Worm (Caenorhabditis elegans): ENCODE measurements around the gene R12B2.2.

R12B2.2 gene

ce11 chrIII:5846412-5846811, 39.6 kb downstream of the R12B2.2 start:
- TF ChIP-seq aha-1 (tag) (peak; percentile 7), daf-8 (GFP tag; IDR thresholded peaks at IDR 0.05) (no peak), set-16 (GFP tag; IDR thresholded peaks at IDR 0.05) (peak; percentile 10; the same call in 1 of the 2 replicates), Y48G9A.11 (GFP tag; IDR thresholded peaks at IDR 0.05) (no peak), spr-1 (tag; optimal IDR thresholded peaks at IDR 0.05) (no peak), hlh-30 (tag; optimal IDR thresholded peaks at IDR 0.05; ENCODE audit: insufficient read depth) (peak; percentile 4), dmd-6 (GFP tag; IDR thresholded peaks at IDR 0.05) (no peak), fkh-10 (GFP tag; optimal IDR thresholded peaks at IDR 0.05) (peak; percentile 63), nhr-11 (tag; optimal IDR thresholded peaks at IDR 0.05) (no peak), lsy-2 (tag; optimal IDR thresholded peaks at IDR 0.05) (peak in 1 of 2 experiments; percentile 21), mdl-1 (tag; optimal IDR thresholded peaks at IDR 0.05) (peak in 1 of 2 experiments; percentile 20)

ce11 chrIII:5853240-5853639, 46.4 kb downstream of the R12B2.2 start, which contains the start of gene ddx-23:
Gene ddx-23 (minus strand): TSS chrIII:5853269.
- no peak for TF ChIP-seq hlh-11 (tag; optimal IDR thresholded peaks at IDR 0.05)
- no peak for TF ChIP-seq nhr-42 (GFP tag; IDR thresholded peaks at IDR 0.05)
- no peak for TF ChIP-seq daf-12 (tag; optimal IDR thresholded peaks at IDR 0.05)
- TF ChIP-seq mdl-1 (tag; optimal IDR thresholded peaks at IDR 0.05), result no peak
- no peak for TF ChIP-seq ces-1 (GFP tag; optimal IDR thresholded peaks at IDR 0.05)
- no peak for TF ChIP-seq nhr-77 (tag; optimal IDR thresholded peaks at IDR 0.05)
- no peak for TF ChIP-seq Y48G9A.11 (GFP tag; IDR thresholded peaks at IDR 0.05)
- TF ChIP-seq mes-2 (tag; optimal IDR thresholded peaks at IDR 0.05; ENCODE audit: poor library complexity, severe bottlenecking), result peak; percentile 76
- no peak for TF ChIP-seq spr-1 (tag; optimal IDR thresholded peaks at IDR 0.05)
- no peak for TF ChIP-seq nhr-25 (tag; optimal IDR thresholded peaks at IDR 0.05; ENCODE audit: borderline replicate concordance, insufficient read depth)
- TF ChIP-seq F10B5.3 (tag; optimal IDR thresholded peaks at IDR 0.05), result no peak
- TF ChIP-seq daf-19 (GFP tag; conservative IDR thresholded peaks at IDR 0.05), result 0 out of 2 replicates have a peak, but pooled peaks have one; percentile 13
- TF ChIP-seq nhr-28 (tag; optimal IDR thresholded peaks at IDR 0.05), result no peak
- TF ChIP-seq lim-7 (GFP tag; IDR thresholded peaks at IDR 0.05), result no peak
- no peak for TF ChIP-seq hmg-1.1 (GFP tag; IDR thresholded peaks at IDR 0.05)
- no peak for TF ChIP-seq zip-2 (tag; optimal IDR thresholded peaks at IDR 0.05)
- no peak for TF ChIP-seq ceh-20 (GFP tag; IDR thresholded peaks at IDR 0.05)
- TF ChIP-seq nhr-102 (tag; optimal IDR thresholded peaks at IDR 0.05), result peak; percentile 36
- TF ChIP-seq Y75B8A.6 (GFP tag; IDR thresholded peaks at IDR 0.05), result no peak
- TF ChIP-seq snpc-1.2 (GFP tag; IDR thresholded peaks at IDR 0.05), result peak; percentile 27; the same call in 1 of the 2 replicates
- TF ChIP-seq mxl-2 (GFP tag; conservative IDR thresholded peaks at IDR 0.05), result no peak
- TF ChIP-seq nhr-111 (GFP tag; optimal IDR thresholded peaks at IDR 0.05), result no peak
- no peak for TF ChIP-seq ceh-82 (tag; optimal IDR thresholded peaks at IDR 0.05)
- no peak for TF ChIP-seq mxl-3 (GFP tag; optimal IDR thresholded peaks at IDR 0.05)
- no peak for TF ChIP-seq zag-1 (tag; optimal IDR thresholded peaks at IDR 0.05)
- TF ChIP-seq set-16 (GFP tag; IDR thresholded peaks at IDR 0.05), result no peak
- no peak for TF ChIP-seq lin-15B (tag; optimal IDR thresholded peaks at IDR 0.05)
- no peak for TF ChIP-seq aly-2 (tag; optimal IDR thresholded peaks at IDR 0.05)
- no peak for TF ChIP-seq hif-1 (tag; optimal IDR thresholded peaks at IDR 0.05)
- TF ChIP-seq zfp-3 (GFP tag; conservative IDR thresholded peaks at IDR 0.05), result peak; percentile 65
- TF ChIP-seq lin-13 (GFP tag; optimal IDR thresholded peaks at IDR 0.05), result peak; percentile 7
- no peak for TF ChIP-seq nhr-6 (tag; optimal IDR thresholded peaks at IDR 0.05)
- TF ChIP-seq unc-130 (GFP tag; optimal IDR thresholded peaks at IDR 0.05), result no peak
- no peak for TF ChIP-seq ceh-62 (tag; optimal IDR thresholded peaks at IDR 0.05)
- TF ChIP-seq lin-1 (GFP tag; IDR thresholded peaks at IDR 0.05), result no peak
- TF ChIP-seq madf-5 (GFP tag; IDR thresholded peaks at IDR 0.05), result no peak; a peak in 1 of 4 replicates
- no peak for TF ChIP-seq ceh-44 (GFP tag; IDR thresholded peaks at IDR 0.05)
- TF ChIP-seq php-3 (GFP tag; IDR thresholded peaks at IDR 0.05), result no peak
- no peak for TF ChIP-seq ceh-28 (tag; optimal IDR thresholded peaks at IDR 0.05)
- no peak for TF ChIP-seq fkh-10 (GFP tag; optimal IDR thresholded peaks at IDR 0.05)
- no peak for TF ChIP-seq aha-1 (tag)
- no peak for TF ChIP-seq rbr-2 (tag; optimal IDR thresholded peaks at IDR 0.05)
- 0 out of 2 replicates have a peak, but pooled peaks have one; percentile 56 for TF ChIP-seq Y105C5A.15 (GFP tag; IDR thresholded peaks at IDR 0.05)
- TF ChIP-seq egl-27 (tag; optimal IDR thresholded peaks at IDR 0.05), result no peak

All from whole organism, L4 larva.